Worm (Caenorhabditis elegans): ENCODE data around the gene T19D2.13.

The T19D2.13 gene

ce11 chrX:3959221-3959620 lies 17.1 kb upstream of the T19D2.13 start:
- TF ChIP-seq nhr-120 (GFP tag; IDR thresholded peaks at IDR 0.05) (no peak), ztf-22 (GFP tag; optimal IDR thresholded peaks at IDR 0.05) (no peak), fkh-3 (tag; optimal IDR thresholded peaks at IDR 0.05) (no peak), lin-54 (GFP tag; optimal IDR thresholded peaks at IDR 0.05) (no peak), hlh-26 (GFP tag; conservative IDR thresholded peaks at IDR 0.05) (no peak), B0261.1 (tag; optimal IDR thresholded peaks at IDR 0.05) (no peak), Y56A3A.18 (GFP tag; IDR thresholded peaks at IDR 0.05) (no peak), mcd-1 (GFP tag; IDR thresholded peaks at IDR 0.05) (no peak), ekl-4 (GFP tag; IDR thresholded peaks at IDR 0.05) (no peak), F39B2.1 (GFP tag; IDR thresholded peaks at IDR 0.05) (no peak), Y79H2A.3 (GFP tag; conservative IDR thresholded peaks at IDR 0.05) (no peak), attf-6 (GFP tag; IDR thresholded peaks at IDR 0.05) (no peak), F57A8.1 (GFP tag; optimal IDR thresholded peaks at IDR 0.05) (no peak), bed-1 (GFP tag; IDR thresholded peaks at IDR 0.05) (no peak), pha-4 (tag; optimal IDR thresholded peaks at IDR 0.05) (no peak), madf-8 (GFP tag; conservative IDR thresholded peaks at IDR 0.05) (no peak), ztf-26 (tag; optimal IDR thresholded peaks at IDR 0.05) (no peak)

- TF ChIP-seq B0019.2 (GFP tag; conservative IDR thresholded peaks at IDR 0.05) (no peak), hsf-1 (GFP tag; IDR thresholded peaks at IDR 0.05) (no peak), Y79H2A.3 (GFP tag; conservative IDR thresholded peaks at IDR 0.05) (no peak), mcd-1 (GFP tag; IDR thresholded peaks at IDR 0.05) (no peak), unc-62 (GFP tag; optimal IDR thresholded peaks at IDR 0.05) (no peak), egl-18 (GFP tag; IDR thresholded peaks at IDR 0.05) (no peak), mxl-1 (tag; optimal IDR thresholded peaks at IDR 0.05) (no peak), him-1 (tag; optimal IDR thresholded peaks at IDR 0.05) (no peak), nhr-27 (tag; optimal IDR thresholded peaks at IDR 0.05) (no peak), ztf-6 (GFP tag; IDR thresholded peaks at IDR 0.05) (no peak), B0261.1 (tag; optimal IDR thresholded peaks at IDR 0.05) (no peak), F10E7.11 (tag; optimal IDR thresholded peaks at IDR 0.05) (no peak), nhr-179 (tag; optimal IDR thresholded peaks at IDR 0.05) (no peak), ceh-58 (GFP tag; IDR thresholded peaks at IDR 0.05) (no peak)
Measured at ce11 chrX:3958252-3958651, 16.1 kb upstream of the T19D2.13 start, which contains the start of gene lin-18. Gene lin-18 (plus strand): TSS chrX:3958552.

- TF ChIP-seq hmg-1.2 (GFP tag; IDR thresholded peaks at IDR 0.05) (no peak), Y53G8AR.9 (GFP tag; conservative IDR thresholded peaks at IDR 0.05) (no peak)
Measured at ce11 chrX:3957475-3958204, 15.5 kb upstream of the T19D2.13 start.

- TF ChIP-seq rec-8 (tag; optimal IDR thresholded peaks at IDR 0.05) (no peak), nhr-80 (tag; optimal IDR thresholded peaks at IDR 0.05) (peak; percentile 84)
Measured at ce11 chrX:3952737-3953136, 10.6 kb upstream of the T19D2.13 start.

- TF ChIP-seq egl-18 (GFP tag; IDR thresholded peaks at IDR 0.05) = 0 out of 2 replicates have a peak, but pooled peaks have one; percentile 31
- TF ChIP-seq rpc-1 (optimal IDR thresholded peaks at IDR 0.05) = no peak
- TF ChIP-seq rpc-1 (tag; optimal IDR thresholded peaks at IDR 0.05) = peak; percentile 59
- peak; percentile 53 for TF ChIP-seq B0261.1 (tag; optimal IDR thresholded peaks at IDR 0.05)
- peak; percentile 80 for TF ChIP-seq tbp1 (GFP tag; optimal IDR thresholded peaks at IDR 0.05)
- TF ChIP-seq pha-4 (tag; optimal IDR thresholded peaks at IDR 0.05) = no peak
Measured at ce11 chrX:3949763-3950162, 7.6 kb upstream of the T19D2.13 start.

Data from whole organism, young adult.